Fruit fly (Drosophila melanogaster) whole organism, wandering third instar larva: Measurements from ENCODE around the gene CG9920.

Source experiments
- Abd-B ChIP-seq: fragments of >200 bp; optimal IDR thresholded peaks from 2 replicates; lab custom pipeline; 2017; ENCODE audit warnings: missing biosample characterization, missing genetic modification characterization
- CG32264 ChIP-seq: fragments of 200-800 bp; sonication (Bioruptor generic); optimal IDR thresholded peaks from 2 replicates; lab custom pipeline; 2016; ENCODE audit warnings: missing biosample characterization, missing genetic modification characterization
- CG9705 ChIP-seq: fragments of 200-800 bp; sonication (Bioruptor generic); optimal IDR thresholded peaks from 2 replicates; lab custom pipeline; 2018; ENCODE audit warnings: missing biosample characterization, mild to moderate bottlenecking, missing genetic modification characterization
- CrebA ChIP-seq: fragments of 200-800 bp; sonication (Bioruptor generic); optimal IDR thresholded peaks from 2 replicates; lab custom pipeline; 2016; ENCODE audit warnings: missing biosample characterization, mild to moderate bottlenecking, missing genetic modification characterization, borderline replicate concordance
- Dfd ChIP-seq: fragments of >200 bp; optimal IDR thresholded peaks from 2 replicates; lab custom pipeline; 2017; ENCODE audit warnings: missing biosample characterization, missing genetic modification characterization
- Dif ChIP-seq: fragments of 200-275, 200-300 bp; sonication (Bioruptor generic); optimal IDR thresholded peaks from 2 replicates; lab custom pipeline; 2018; ENCODE audit warnings: missing biosample characterization, missing genetic modification characterization; ENCODE audit not compliant: partially characterized antibody
- GATAd ChIP-seq: sonication (Bioruptor generic); optimal IDR thresholded peaks from 2 replicates; lab custom pipeline; 2016; ENCODE audit warnings: missing biosample characterization, missing genetic modification characterization
- HLH106 ChIP-seq: fragments of 200-800 bp; optimal IDR thresholded peaks from 3 replicates; lab custom pipeline; 2019; ENCODE audit warnings: missing biosample characterization, mild to moderate bottlenecking, missing genetic modification characterization, moderate library complexity
- Hnf4 ChIP-seq: fragments of 200-800 bp; sonication (Bioruptor generic); optimal IDR thresholded peaks from 2 replicates; lab custom pipeline; 2016; ENCODE audit warnings: missing biosample characterization, mild to moderate bottlenecking, missing genetic modification characterization
- Hr78 ChIP-seq: fragments of >200 bp; optimal IDR thresholded peaks from 2 replicates; lab custom pipeline; 2017; ENCODE audit warnings: missing biosample characterization, missing genetic modification characterization
- Hr83 ChIP-seq: fragments of 200-300 bp; sonication (Bioruptor generic); optimal IDR thresholded peaks from 2 replicates; lab custom pipeline; 2016; ENCODE audit warnings: missing biosample characterization, mild to moderate bottlenecking, missing genetic modification characterization, moderate library complexity; ENCODE audit not compliant: poor library complexity, severe bottlenecking
- Mio ChIP-seq: sonication (Bioruptor generic); optimal IDR thresholded peaks from 2 replicates; lab custom pipeline; 2016; ENCODE audit warnings: missing biosample characterization, missing genetic modification characterization
- Myc ChIP-seq: fragments of >200 bp; optimal IDR thresholded peaks from 2 replicates; lab custom pipeline; 2017
- N ChIP-seq: fragments of >200 bp; optimal IDR thresholded peaks from 2 replicates; lab custom pipeline; 2018; ENCODE audit warnings: missing biosample characterization, missing external identifiers, missing genetic modification characterization
- OdsH ChIP-seq: fragments of 200-800 bp; sonication (Bioruptor generic); optimal IDR thresholded peaks from 2 replicates; lab custom pipeline; 2016; ENCODE audit warnings: missing biosample characterization, mild to moderate bottlenecking, missing genetic modification characterization
- Rel ChIP-seq, 2 experiments: fragments of 200-800 bp; sonication (Bioruptor generic) in 1 of 2; optimal IDR thresholded peaks; 2 replicates in 1 of 2; 3 replicates in 1 of 2; lab custom pipeline; 2016 to 2019; ENCODE audit warnings: mild to moderate bottlenecking in 2 of 2, missing biosample characterization in 2 of 2, missing genetic modification characterization in 2 of 2, moderate library complexity in 1 of 2
- Sp1 ChIP-seq: fragments of 200-800 bp; sonication (Bioruptor generic); optimal IDR thresholded peaks from 3 replicates; lab custom pipeline; 2019; ENCODE audit warnings: missing biosample characterization, mild to moderate bottlenecking, missing genetic modification characterization, moderate library complexity
- Vsx2 ChIP-seq: fragments of 200-300, 225-300 bp; sonication (Bioruptor generic); optimal IDR thresholded peaks from 2 replicates; lab custom pipeline; 2018; ENCODE audit warnings: missing biosample characterization, missing genetic modification characterization; ENCODE audit not compliant: partially characterized antibody
- br ChIP-seq: fragments of 200-800 bp; sonication (Bioruptor generic); optimal IDR thresholded peaks from 2 replicates; lab custom pipeline; 2016; ENCODE audit warnings: missing biosample characterization, missing genetic modification characterization
- brk ChIP-seq: fragments of 200-800 bp; sonication (Bioruptor generic); optimal IDR thresholded peaks from 2 replicates; lab custom pipeline; 2016; ENCODE audit warnings: missing biosample characterization, mild to moderate bottlenecking, missing genetic modification characterization
- dl ChIP-seq, 2 experiments: fragments of 175-275, 200-275 bp in 1 of 2; fragments of 200-275 bp in 1 of 2; sonication (Bioruptor generic); optimal IDR thresholded peaks; lab custom pipeline; 2018; ENCODE audit warnings: mild to moderate bottlenecking in 2 of 2, missing biosample characterization in 2 of 2, missing genetic modification characterization in 2 of 2, moderate library complexity in 2 of 2; ENCODE audit not compliant: partially characterized antibody in 2 of 2, insufficient read depth in 1 of 2
- dsf ChIP-seq: sonication (Bioruptor generic); optimal IDR thresholded peaks from 2 replicates; lab custom pipeline; 2016; ENCODE audit warnings: missing biosample characterization, missing genetic modification characterization, borderline replicate concordance
- foxo ChIP-seq, 2 experiments: fragments of 200-800 bp; sonication (Bioruptor generic); optimal IDR thresholded peaks; 2 replicates in 1 of 2; 3 replicates in 1 of 2; lab custom pipeline; 2016 to 2017; ENCODE audit warnings: missing biosample characterization in 2 of 2, missing genetic modification characterization in 2 of 2
- fru ChIP-seq: fragments of 200-800 bp; sonication (Bioruptor generic); optimal IDR thresholded peaks from 3 replicates; lab custom pipeline; 2016; ENCODE audit warnings: missing biosample characterization, mild to moderate bottlenecking, missing genetic modification characterization
- h ChIP-seq: fragments of 200-800 bp; sonication (Bioruptor generic); optimal IDR thresholded peaks from 3 replicates; lab custom pipeline; 2016; ENCODE audit warnings: missing biosample characterization, mild to moderate bottlenecking, missing genetic modification characterization
- jim ChIP-seq: fragments of 175-275, 200-325 bp; sonication (Bioruptor generic); optimal IDR thresholded peaks from 2 replicates; lab custom pipeline; 2016; ENCODE audit warnings: missing biosample characterization, mild to moderate bottlenecking, missing genetic modification characterization
- lola ChIP-seq: fragments of >200 bp; optimal IDR thresholded peaks from 2 replicates; lab custom pipeline; 2017; ENCODE audit warnings: missing biosample characterization, missing genetic modification characterization
- pan ChIP-seq: fragments of >200 bp; optimal IDR thresholded peaks from 2 replicates; lab custom pipeline; 2017
- psq ChIP-seq: fragments of 200-800 bp; sonication (Bioruptor generic); optimal IDR thresholded peaks from 3 replicates; lab custom pipeline; 2017; ENCODE audit warnings: missing biosample characterization, mild to moderate bottlenecking, missing genetic modification characterization, moderate library complexity
- rgr ChIP-seq: fragments of 200-800 bp; sonication (Bioruptor generic); optimal IDR thresholded peaks from 3 replicates; lab custom pipeline; 2016; ENCODE audit warnings: missing biosample characterization, mild to moderate bottlenecking, missing genetic modification characterization
- sage ChIP-seq: fragments of 200-800 bp; sonication (Bioruptor generic); optimal IDR thresholded peaks from 2 replicates; lab custom pipeline; 2016; ENCODE audit warnings: missing biosample characterization, mild to moderate bottlenecking, missing genetic modification characterization
- sv ChIP-seq: fragments of 200-800 bp; sonication (Bioruptor generic); optimal IDR thresholded peaks from 3 replicates; lab custom pipeline; 2016; ENCODE audit warnings: missing biosample characterization, missing genetic modification characterization
- tai ChIP-seq: sonication (Bioruptor generic); optimal IDR thresholded peaks from 2 replicates; lab custom pipeline; 2016; ENCODE audit warnings: missing biosample characterization, missing genetic modification characterization
- woc ChIP-seq: sonication (Bioruptor generic); optimal IDR thresholded peaks from 2 replicates; lab custom pipeline; 2016; ENCODE audit warnings: missing biosample characterization, mild to moderate bottlenecking, missing genetic modification characterization

Gene CG9920

DNA sequence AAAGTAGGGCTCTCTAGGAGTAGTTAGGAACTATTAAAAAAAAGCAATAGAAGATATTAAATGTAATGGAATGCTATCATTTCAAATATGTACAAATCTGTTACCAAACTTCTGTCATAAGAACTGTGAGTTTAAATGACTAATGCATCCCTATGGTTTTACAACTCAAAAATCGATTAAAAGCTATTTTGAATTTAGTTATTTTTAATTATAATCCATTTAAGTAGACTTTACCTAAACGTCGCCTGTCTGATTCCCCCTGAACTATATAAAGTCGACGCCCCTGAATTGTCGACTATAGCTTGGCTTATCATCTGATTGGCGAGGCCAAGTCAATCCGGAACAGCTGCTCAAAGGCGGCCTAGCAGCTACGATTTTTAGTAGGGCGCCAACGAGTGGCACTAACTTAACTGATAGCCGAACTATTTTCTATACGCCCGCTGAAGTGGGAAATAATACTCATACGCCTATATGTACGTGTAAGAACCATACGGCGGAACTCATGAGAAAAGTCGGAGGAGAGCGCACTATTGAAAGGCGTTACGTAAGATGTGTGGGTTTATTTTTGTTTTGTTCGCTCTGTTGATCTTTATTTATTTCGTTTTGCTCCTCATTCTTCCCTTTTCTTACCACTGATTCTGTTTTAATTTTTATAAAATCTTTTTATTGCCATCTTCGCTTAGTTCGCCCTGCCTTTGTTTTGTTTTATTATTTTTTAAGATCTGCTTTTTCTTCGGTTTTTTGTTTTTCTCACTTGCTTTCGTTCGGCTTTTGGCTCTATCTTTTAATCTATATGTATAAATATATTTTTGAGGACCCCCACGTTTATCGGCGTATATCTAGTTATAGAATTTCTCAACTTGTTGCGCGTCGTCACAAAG, 35.7 kb downstream of the CG9920 start (continued):
- peak; percentile 29 for TF ChIP-seq fru (GFP tag; lab: Kevin White, UChicago)
- TF ChIP-seq CG9705, result no peak
- peak; percentile 28 for TF ChIP-seq tai (GFP tag; lab: Kevin White, UChicago)
- TF ChIP-seq Sp1 (GFP tag; lab: Kevin White, UChicago), result peak; percentile 48
- no peak for TF ChIP-seq N (GFP tag; lab: Kevin White, UChicago)
- TF ChIP-seq sage (GFP tag; lab: Kevin White, UChicago), result no peak
- TF ChIP-seq Hnf4 (GFP tag; lab: Kevin White, UChicago), result no peak
- no peak for TF ChIP-seq jim (GFP tag; lab: Kevin White, UChicago)
- TF ChIP-seq woc (GFP tag; lab: Kevin White, UChicago), result no peak
- TF ChIP-seq Abd-B (GFP tag; lab: Kevin White, UChicago), result no peak
- TF ChIP-seq foxo (GFP tag; optimal IDR thresholded peaks at IDR 0.05; lab: Kevin White, UChicago), result peak; percentile 25 to 65
- TF ChIP-seq Mio (GFP tag; lab: Kevin White, UChicago), result no peak
- no peak for TF ChIP-seq lola (GFP tag; lab: Kevin White, UChicago)
- no peak for TF ChIP-seq dsf (GFP tag; lab: Kevin White, UChicago)

dm6 chr3R:14061049-14061987, 36.6 kb downstream of the CG9920 start:
- TF ChIP-seq brk (GFP tag; lab: Kevin White, UChicago), result peak; percentile 73
- no peak for TF ChIP-seq Myc (lab: Kevin White, UChicago)
- peak in 1 of 2 experiments; percentile 82 for TF ChIP-seq foxo (GFP tag; optimal IDR thresholded peaks at IDR 0.05; lab: Kevin White, UChicago)
- peak; percentile 36 for TF ChIP-seq Hr83 (GFP tag; lab: Kevin White, UChicago)
- no peak for TF ChIP-seq tai (GFP tag; lab: Kevin White, UChicago)
- peak; percentile 65 for TF ChIP-seq CG32264 (GFP tag; lab: Kevin White, UChicago)
- no peak for TF ChIP-seq rgr (GFP tag; lab: Kevin White, UChicago)
- no peak for TF ChIP-seq Dfd
- TF ChIP-seq Dif (GFP tag; lab: Kevin White, UChicago), result peak; percentile 30
- TF ChIP-seq Hr78 (GFP tag; lab: Kevin White, UChicago), result no peak
- TF ChIP-seq Hnf4 (GFP tag; lab: Kevin White, UChicago), result peak; percentile 36
- TF ChIP-seq pan (lab: Kevin White, UChicago), result no peak
- TF ChIP-seq OdsH (GFP tag; lab: Kevin White, UChicago), result no peak
- TF ChIP-seq lola (GFP tag; lab: Kevin White, UChicago), result no peak
- peak; percentile 64 for TF ChIP-seq fru (GFP tag; lab: Kevin White, UChicago)
- TF ChIP-seq sage (GFP tag; lab: Kevin White, UChicago), result peak; percentile 83
- TF ChIP-seq N (GFP tag; lab: Kevin White, UChicago), result no peak
- no peak for TF ChIP-seq sv (GFP tag; lab: Kevin White, UChicago)
- no peak for TF ChIP-seq CG9705
- peak in 1 of 2 experiments; percentile 0 for TF ChIP-seq dl (GFP tag; optimal IDR thresholded peaks at IDR 0.05; lab: Kevin White, UChicago; ENCODE audit: insufficient read depth in 1 of 2, partially characterized antibody in 2 of 2)
- peak; percentile 12 for TF ChIP-seq jim (GFP tag; lab: Kevin White, UChicago)
- no peak for TF ChIP-seq Abd-B (GFP tag; lab: Kevin White, UChicago)
- peak; percentile 43 for TF ChIP-seq br (GFP tag; lab: Kevin White, UChicago)
- no peak for TF ChIP-seq dsf (GFP tag; lab: Kevin White, UChicago)
- TF ChIP-seq GATAd (GFP tag; lab: Kevin White, UChicago), result no peak
- TF ChIP-seq CrebA (GFP tag; lab: Kevin White, UChicago), result peak; percentile 97
- TF ChIP-seq psq (GFP tag; lab: Kevin White, UChicago), result peak; percentile 54
- TF ChIP-seq Vsx2 (GFP tag; lab: Kevin White, UChicago), result no peak
- peak; percentile 82 for TF ChIP-seq Sp1 (GFP tag; lab: Kevin White, UChicago)
- TF ChIP-seq Rel (GFP tag; optimal IDR thresholded peaks at IDR 0.05; lab: Kevin White, UChicago), result peak; percentile 99
- peak; percentile 22 for TF ChIP-seq Rel (tag; optimal IDR thresholded peaks at IDR 0.05; lab: Kevin White, UChicago)
- no peak for TF ChIP-seq HLH106 (tag; lab: Kevin White, UChicago)
- TF ChIP-seq h, result no peak
- no peak for TF ChIP-seq Mio (GFP tag; lab: Kevin White, UChicago)
